Worm (Caenorhabditis elegans) whole organism, L2 larva: Measurements from ENCODE around the gene E02H1.5.

Experiments used
- ZK546.5 ChIP-seq: sonication (generic microtip); optimal IDR thresholded peaks from 2 replicates; lab custom pipeline; 2017; ENCODE audit warnings: missing biosample characterization, missing genetic modification characterization
- elt-1 ChIP-seq: fragments of 150-350 bp; optimal IDR thresholded peaks from 2 replicates; lab custom pipeline; 2014; ENCODE audit warnings: missing biosample characterization, missing genetic modification characterization
- nhr-25 ChIP-seq: fragments of 150-350 bp; sonication (generic microtip); optimal IDR thresholded peaks from 3 replicates; lab custom pipeline; 2014; ENCODE audit warnings: missing biosample characterization, missing genetic modification characterization
- nhr-6 ChIP-seq: fragments of 150-350 bp; optimal IDR thresholded peaks from 2 replicates; lab custom pipeline; 2014; ENCODE audit warnings: missing biosample characterization, missing genetic modification characterization
- sma-3 ChIP-seq: sonication (generic microtip); optimal IDR thresholded peaks from 2 replicates; lab custom pipeline; 2016; ENCODE audit warnings: missing genetic modification reagents, missing genetic modification characterization, missing compliant biosample characterization
- unc-39 ChIP-seq: fragments of 150-350 bp; optimal IDR thresholded peaks from 2 replicates; lab custom pipeline; 2014; ENCODE audit warnings: missing biosample characterization, missing genetic modification characterization
- ztf-4 ChIP-seq: fragments of 150-350 bp; optimal IDR thresholded peaks from 2 replicates; lab custom pipeline; 2014; ENCODE audit warnings: missing biosample characterization, missing genetic modification characterization

DNA sequence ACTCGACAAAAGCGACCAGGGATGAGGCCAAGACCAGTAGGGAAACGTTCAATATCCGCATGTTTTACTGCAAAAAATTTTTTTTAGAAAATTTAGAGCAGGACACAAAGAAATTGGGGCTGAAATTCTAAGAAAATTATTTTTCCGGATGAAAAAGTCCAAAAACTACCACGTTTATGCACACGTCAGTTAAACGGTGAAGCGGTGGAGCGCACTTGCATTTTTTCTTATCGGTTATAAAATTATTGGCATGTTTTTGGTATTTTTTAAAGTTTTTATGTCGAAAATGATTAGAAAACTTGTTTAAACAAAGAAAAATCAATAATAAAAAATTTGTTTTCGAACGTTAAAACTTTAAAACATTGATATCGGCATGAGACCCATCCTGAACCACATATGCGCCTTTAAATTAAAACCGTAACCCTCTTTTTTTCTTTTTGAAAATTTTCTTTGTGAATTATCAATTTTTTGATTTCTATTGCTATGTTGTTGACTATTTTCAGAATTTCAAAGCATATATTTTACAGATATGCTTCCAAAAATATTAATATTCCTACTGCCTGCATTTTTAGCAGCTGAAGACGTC lies 29.2 kb downstream of the E02H1.5 start, which contains the start of the genes dnj-20 and ZK1307.8:
- TF ChIP-seq ztf-4 (tag; lab: Kevin White, UChicago) (no peak), unc-39 (no peak), nhr-25 (tag; lab: Kevin White, UChicago) (no peak), nhr-6 (tag; lab: Kevin White, UChicago) (no peak), sma-3 (GFP tag; lab: Kevin White, UChicago) (no peak), elt-1 (tag; lab: Kevin White, UChicago) (no peak), ZK546.5 (no peak)
